Worm (Caenorhabditis elegans) whole organism, L1 larva: ENCODE data around the gene C31H1.5.

ENCODE experiments used
- C04F5.9 ChIP-seq: sonication (generic microtip); optimal IDR thresholded peaks from 2 replicates; lab custom pipeline; 2016; ENCODE audit warnings: missing genetic modification characterization, missing compliant biosample characterization
- C16A3.4 ChIP-seq: fragments of 150-350 bp; optimal IDR thresholded peaks from 2 replicates; lab custom pipeline; 2014; ENCODE audit warnings: missing biosample characterization, missing genetic modification characterization
- F16B12.6 ChIP-seq: fragments of 150-350 bp; optimal IDR thresholded peaks from 2 replicates; lab custom pipeline; 2014; ENCODE audit warnings: missing biosample characterization, missing genetic modification characterization
- Y116A8C.19 ChIP-seq: sonication (generic microtip); optimal IDR thresholded peaks from 2 replicates; lab custom pipeline; 2016; ENCODE audit warnings: missing compliant biosample characterization, missing genetic modification characterization, borderline replicate concordance
- alr-1 ChIP-seq: fragments of 200-800 bp; sonication (Bioruptor generic); optimal IDR thresholded peaks from 2 replicates; lab custom pipeline; 2018; ENCODE audit warnings: borderline replicate concordance, mild to moderate bottlenecking, missing genetic modification characterization, missing compliant biosample characterization
- ceh-63 ChIP-seq: fragments of 200-800 bp; sonication (Bioruptor generic); optimal IDR thresholded peaks from 2 replicates; lab custom pipeline; 2018; ENCODE audit warnings: mild to moderate bottlenecking, missing genetic modification characterization, missing compliant biosample characterization
- ceh-90 ChIP-seq: sonication (generic microtip); optimal IDR thresholded peaks from 2 replicates; lab custom pipeline; 2016; ENCODE audit warnings: missing genetic modification characterization, missing compliant biosample characterization
- ces-1 ChIP-seq: fragments of 150-350 bp; optimal IDR thresholded peaks from 2 replicates; lab custom pipeline; 2014; ENCODE audit warnings: missing biosample characterization, missing genetic modification reagents, missing genetic modification characterization
- dsc-1 ChIP-seq: sonication (generic microtip); optimal IDR thresholded peaks from 2 replicates; lab custom pipeline; 2016; ENCODE audit warnings: mild to moderate bottlenecking, missing genetic modification characterization, missing compliant biosample characterization
- efl-1 ChIP-seq, 4 experiments: fragments of 150-350 bp; optimal IDR thresholded peaks in 3 of 4; peaks in 1 of 4; 1 replicate in 1 of 4; 2 replicates in 3 of 4; lab custom pipeline; 2014; ENCODE audit warnings: missing biosample characterization in 2 of 4, missing genetic modification characterization in 2 of 4, missing genetic modification reagents in 2 of 4
- elt-2 ChIP-seq: sonication (generic microtip); optimal IDR thresholded peaks from 2 replicates; lab custom pipeline; 2016; ENCODE audit warnings: missing genetic modification characterization, mild to moderate bottlenecking, inconsistent platforms, missing compliant biosample characterization, missing genetic modification reagents
- ets-5 ChIP-seq: fragments of 200-800 bp; sonication (Bioruptor generic); IDR thresholded peaks from 2 replicates; pipeline ENCODE4 v1.3.6; 2022; ENCODE audit warnings: missing genetic modification characterization, missing compliant biosample characterization
- hlh-17 ChIP-seq: fragments of 200-800 bp; sonication (Bioruptor generic); optimal IDR thresholded peaks from 2 replicates; lab custom pipeline; 2018; ENCODE audit warnings: missing genetic modification characterization, mild to moderate bottlenecking, missing compliant biosample characterization, moderate library complexity, borderline replicate concordance
- hpl-2 ChIP-seq: fragments of 150-350 bp; optimal IDR thresholded peaks from 2 replicates; lab custom pipeline; 2014; ENCODE audit warnings: missing biosample characterization, missing genetic modification reagents, missing genetic modification characterization
- isw-1 ChIP-seq: fragments of 200-800 bp; sonication (Bioruptor generic); IDR thresholded peaks from 2 replicates; pipeline ENCODE4 v1.3.6; 2022; ENCODE audit warnings: missing genetic modification characterization, missing compliant biosample characterization
- lin-39 ChIP-seq: fragments of 150-350 bp; optimal IDR thresholded peaks from 2 replicates; lab custom pipeline; 2014; ENCODE audit warnings: missing biosample characterization, missing genetic modification reagents, missing genetic modification characterization
- lir-3 ChIP-seq: sonication (generic microtip); optimal IDR thresholded peaks from 2 replicates; lab custom pipeline; 2016; ENCODE audit warnings: mild to moderate bottlenecking, missing genetic modification characterization, moderate library complexity, missing compliant biosample characterization; ENCODE audit not compliant: poor library complexity
- lsy-2 ChIP-seq, 2 experiments: fragments of 150-350 bp; optimal IDR thresholded peaks; 2 replicates each; lab custom pipeline; 2014; ENCODE audit warnings: missing biosample characterization in 2 of 2, missing genetic modification characterization in 2 of 2
- mdl-1 ChIP-seq, 2 experiments: fragments of 150-350 bp; optimal IDR thresholded peaks; 2 replicates each; lab custom pipeline; 2014 to 2017; ENCODE audit warnings: missing biosample characterization in 2 of 2, missing genetic modification characterization in 2 of 2, inconsistent platforms in 1 of 2
- mef-2 ChIP-seq: fragments of 150-350 bp; optimal IDR thresholded peaks from 2 replicates; lab custom pipeline; 2014; ENCODE audit warnings: missing biosample characterization, missing genetic modification characterization
- nhr-19 ChIP-seq: fragments of 200-800 bp; sonication (Bioruptor generic); conservative IDR thresholded peaks from 2 replicates; pipeline ENCODE4 v1.3.6; 2022; ENCODE audit warnings: missing genetic modification characterization, missing compliant biosample characterization
- nhr-20 ChIP-seq: sonication (generic microtip); optimal IDR thresholded peaks from 2 replicates; lab custom pipeline; 2016; ENCODE audit warnings: mild to moderate bottlenecking, missing genetic modification characterization, missing compliant biosample characterization
- nhr-28 ChIP-seq: fragments of 150-350 bp; optimal IDR thresholded peaks from 2 replicates; lab custom pipeline; 2014; ENCODE audit warnings: missing biosample characterization, missing genetic modification characterization
- nhr-71 ChIP-seq: sonication (generic microtip); optimal IDR thresholded peaks from 2 replicates; lab custom pipeline; 2016; ENCODE audit warnings: mild to moderate bottlenecking, missing genetic modification characterization, moderate library complexity, missing compliant biosample characterization
- nhr-90 ChIP-seq: sonication (generic microtip); optimal IDR thresholded peaks from 2 replicates; lab custom pipeline; 2016; ENCODE audit warnings: mild to moderate bottlenecking, missing genetic modification characterization, missing compliant biosample characterization; ENCODE audit not compliant: poor library complexity
- pax-3 ChIP-seq: fragments of 200-800 bp; sonication (Bioruptor generic); optimal IDR thresholded peaks from 2 replicates; lab custom pipeline; 2018; ENCODE audit warnings: mild to moderate bottlenecking, missing genetic modification characterization, moderate library complexity, missing compliant biosample characterization
- pqm-1 ChIP-seq: sonication (generic microtip); optimal IDR thresholded peaks from 3 replicates; lab custom pipeline; 2017; ENCODE audit warnings: missing biosample characterization, missing genetic modification characterization
- skn-1 ChIP-seq: fragments of 150-350 bp; optimal IDR thresholded peaks from 2 replicates; lab custom pipeline; 2014; ENCODE audit warnings: missing biosample characterization, missing genetic modification characterization
- snpc-4 ChIP-seq: fragments of 150-350 bp; optimal IDR thresholded peaks from 2 replicates; lab custom pipeline; 2014; ENCODE audit warnings: missing biosample characterization, missing genetic modification characterization
- sptf-1 ChIP-seq: fragments of 150-350 bp; optimal IDR thresholded peaks from 2 replicates; lab custom pipeline; 2014; ENCODE audit warnings: missing biosample characterization, missing genetic modification characterization
- sup-37 ChIP-seq: fragments of 200-800 bp; sonication (Bioruptor generic); optimal IDR thresholded peaks from 2 replicates; lab custom pipeline; 2018; ENCODE audit warnings: mild to moderate bottlenecking, missing genetic modification characterization, missing compliant biosample characterization
- swsn-7 ChIP-seq: sonication (generic microtip); optimal IDR thresholded peaks from 2 replicates; lab custom pipeline; 2016; ENCODE audit warnings: missing genetic modification characterization, missing compliant biosample characterization
- unc-130 ChIP-seq: fragments of 150-350 bp; optimal IDR thresholded peaks from 2 replicates; lab custom pipeline; 2017; ENCODE audit warnings: missing biosample characterization, missing genetic modification characterization, inconsistent platforms
- vab-15 ChIP-seq: sonication (generic microtip); optimal IDR thresholded peaks from 2 replicates; lab custom pipeline; 2017; ENCODE audit warnings: missing genotype, mild to moderate bottlenecking, missing genetic modification characterization, missing compliant biosample characterization
- zag-1 ChIP-seq: fragments of 150-350 bp; optimal IDR thresholded peaks from 2 replicates; lab custom pipeline; 2014; ENCODE audit warnings: missing biosample characterization, missing genetic modification characterization
- zip-4 ChIP-seq: fragments of 200-800 bp; sonication (Bioruptor generic); optimal IDR thresholded peaks from 2 replicates; lab custom pipeline; 2018; ENCODE audit warnings: mild to moderate bottlenecking, missing genetic modification characterization, moderate library complexity, missing compliant biosample characterization
- ztf-4 ChIP-seq: fragments of 150-350 bp; optimal IDR thresholded peaks from 2 replicates; lab custom pipeline; 2014; ENCODE audit warnings: missing biosample characterization, missing genetic modification characterization

C31H1.5 gene

DNA sequence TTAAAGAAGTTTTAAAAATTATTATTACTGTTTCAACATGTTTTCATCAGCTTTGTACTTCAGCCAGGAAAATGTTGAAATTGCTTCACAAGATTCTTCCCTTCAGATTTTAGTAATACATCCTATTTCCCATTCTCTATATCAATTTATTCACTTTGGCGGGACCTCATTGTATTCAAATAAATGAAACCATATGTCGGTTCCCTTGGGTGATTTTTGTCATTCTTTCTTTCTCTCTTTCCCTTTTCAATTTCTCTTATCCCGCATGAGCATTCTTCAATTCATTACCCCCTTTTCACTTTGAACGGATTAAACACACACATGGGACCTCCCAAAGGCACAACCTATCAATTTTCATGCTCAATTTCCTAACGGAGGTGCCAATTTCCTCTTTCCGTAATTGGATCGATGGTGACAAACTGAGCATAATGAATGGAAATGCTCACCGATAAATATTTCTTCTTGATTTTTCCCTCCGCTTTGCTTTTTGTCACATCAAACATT, 7.0 kb upstream of the C31H1.5 start:
- TF ChIP-seq ets-5 (no peak), efl-1 (optimal IDR thresholded peaks at IDR 0.05; lab: Kevin White, UChicago) (no peak), efl-1 (GFP tag; optimal IDR thresholded peaks at IDR 0.05 in 1 of 2; lab: Kevin White, UChicago) (peak in 1 of 2 experiments; percentile 27), dsc-1 (tag; lab: Kevin White, UChicago) (peak; percentile 91), ceh-63 (GFP tag; lab: Kevin White, UChicago) (peak; percentile 64), pax-3 (tag; lab: Kevin White, UChicago) (no peak), zag-1 (tag; lab: Kevin White, UChicago) (no peak), snpc-4 (tag; lab: Kevin White, UChicago) (no peak), unc-130 (no peak), C04F5.9 (tag; lab: Kevin White, UChicago) (no peak), mef-2 (tag; lab: Kevin White, UChicago) (no peak), sup-37 (no peak)

DNA sequence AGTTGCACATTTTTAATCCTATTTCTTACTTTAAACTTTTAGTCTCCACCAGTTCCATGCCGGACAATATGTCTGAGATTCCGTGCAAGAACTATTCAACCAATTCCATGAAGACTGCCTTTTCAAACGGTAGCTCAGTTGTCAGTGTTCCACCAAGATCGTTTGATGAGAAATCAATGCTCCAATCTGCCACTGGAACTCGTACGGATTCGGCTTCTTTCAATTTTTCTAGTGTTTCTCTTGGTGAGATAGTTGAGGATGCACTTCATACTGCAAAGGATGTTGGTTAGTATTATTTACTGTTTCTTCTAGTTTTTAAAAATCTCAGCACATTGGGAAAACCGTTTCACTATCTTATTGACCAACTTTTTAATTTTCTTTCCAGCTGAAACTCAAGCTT, 3.0 kb upstream of the C31H1.5 start:
- TF ChIP-seq hlh-17 (GFP tag; lab: Kevin White, UChicago): no peak
- no peak for TF ChIP-seq unc-130
- no peak for TF ChIP-seq nhr-19 (GFP tag; lab: Robert Waterston, UW)
- TF ChIP-seq ces-1 (GFP tag; lab: Kevin White, UChicago): no peak

DNA sequence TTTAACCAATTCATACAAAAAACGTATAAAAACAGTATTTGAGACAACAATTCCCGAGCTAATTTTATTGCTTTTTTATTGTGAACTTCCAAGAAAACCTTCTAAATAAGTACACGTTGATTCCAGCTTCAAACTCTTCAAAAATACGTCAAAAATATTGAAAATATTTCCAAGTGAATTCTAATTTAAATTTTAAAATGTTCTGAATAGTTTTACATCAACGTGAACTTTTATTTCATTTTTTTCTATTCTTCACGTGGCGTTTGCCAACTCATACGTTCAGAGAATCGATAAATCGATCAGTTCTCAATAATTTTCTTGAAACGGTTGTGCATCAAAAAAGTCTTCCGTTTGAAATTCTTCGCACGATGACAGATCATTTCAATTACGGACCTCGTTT, 559 bp upstream of the C31H1.5 start, which contains the start of gene C31H1.1:
Gene C31H1.1 (plus strand): TSS at position 301 of the 400 bp plus-strand sequence.
- TF ChIP-seq nhr-90 (no peak), efl-1 (optimal IDR thresholded peaks at IDR 0.05; lab: Kevin White, UChicago) (no peak), efl-1 (GFP tag; optimal IDR thresholded peaks at IDR 0.05 in 1 of 2; lab: Kevin White, UChicago) (no peak), lir-3 (tag; lab: Kevin White, UChicago) (no peak)

DNA sequence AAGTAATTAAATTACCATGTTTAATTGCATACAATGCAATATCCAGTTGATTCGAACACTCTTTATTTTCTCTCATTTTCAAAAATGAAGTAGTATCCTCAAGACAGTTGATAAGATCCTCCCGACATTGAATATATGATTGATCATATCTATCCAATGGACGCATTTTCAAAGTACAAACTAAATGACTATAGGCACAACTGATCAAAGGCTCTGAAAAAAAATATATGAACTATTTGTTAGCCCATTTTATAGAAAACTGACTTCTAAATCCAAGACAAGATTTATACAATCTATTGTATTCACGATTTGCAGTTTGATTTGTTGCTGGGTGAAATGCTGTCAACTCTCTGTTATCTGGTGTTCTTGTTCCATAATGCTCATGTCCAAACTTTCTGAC, 1.1 kb downstream of the C31H1.5 start:
- TF ChIP-seq zag-1 (tag; lab: Kevin White, UChicago) (no peak), nhr-20 (tag; lab: Kevin White, UChicago) (no peak), isw-1 (GFP tag; lab: Robert Waterston, UW) (no peak), pqm-1 (tag; lab: Kevin White, UChicago) (no peak), unc-130 (no peak), mef-2 (tag; lab: Kevin White, UChicago) (no peak), dsc-1 (tag; lab: Kevin White, UChicago) (no peak), zip-4 (GFP tag; lab: Kevin White, UChicago) (no peak), ceh-63 (GFP tag; lab: Kevin White, UChicago) (no peak), alr-1 (no peak), snpc-4 (tag; lab: Kevin White, UChicago) (no peak), ztf-4 (tag; lab: Kevin White, UChicago) (no peak), swsn-7 (tag; lab: Kevin White, UChicago) (no peak), mdl-1 (tag; optimal IDR thresholded peaks at IDR 0.05; lab: Kevin White, UChicago) (no peak), nhr-90 (no peak), ets-5 (no peak), ceh-90 (no peak), sptf-1 (tag; lab: Kevin White, UChicago) (no peak), lsy-2 (tag; optimal IDR thresholded peaks at IDR 0.05; lab: Kevin White, UChicago) (no peak)

DNA sequence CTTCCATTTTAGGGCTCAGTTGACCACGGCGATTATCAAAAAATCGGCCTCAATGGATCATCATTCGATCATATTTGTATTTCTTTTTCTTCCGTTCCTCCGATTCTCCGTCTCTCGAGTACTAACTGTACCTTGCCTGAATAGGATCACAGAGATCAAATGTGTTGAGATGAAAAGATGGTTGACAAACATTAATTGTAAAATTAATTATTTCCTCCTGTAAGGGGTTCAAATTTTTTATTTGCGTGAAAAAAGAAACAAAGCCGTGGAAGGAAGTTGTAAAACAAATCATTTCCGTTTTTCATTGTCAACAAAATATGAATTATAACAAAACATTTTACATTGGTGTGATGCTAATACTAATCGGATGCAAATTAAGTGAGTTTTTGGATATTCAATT, 5.6 kb downstream of the C31H1.5 start, which contains the start of gene C31H1.2:
Gene C31H1.2 (plus strand): TSS at position 301 of the 400 bp plus-strand sequence.
- no peak for TF ChIP-seq lin-39 (tag; lab: Kevin White, UChicago)
- no peak for TF ChIP-seq Y116A8C.19 (tag; lab: Kevin White, UChicago)
- TF ChIP-seq skn-1 (tag; lab: Kevin White, UChicago): no peak
- TF ChIP-seq hpl-2: no peak
- TF ChIP-seq C16A3.4 (tag; lab: Kevin White, UChicago): no peak
- TF ChIP-seq nhr-28 (tag; lab: Kevin White, UChicago): no peak
- TF ChIP-seq pqm-1 (tag; lab: Kevin White, UChicago): no peak
- no peak for TF ChIP-seq nhr-19 (GFP tag; lab: Robert Waterston, UW)
- no peak for TF ChIP-seq vab-15 (tag; lab: Kevin White, UChicago)
- no peak for TF ChIP-seq elt-2 (tag; lab: Kevin White, UChicago)
- TF ChIP-seq F16B12.6 (tag; lab: Kevin White, UChicago): no peak
- TF ChIP-seq nhr-71 (tag; lab: Kevin White, UChicago): no peak
- TF ChIP-seq isw-1 (GFP tag; lab: Robert Waterston, UW): no peak
